Worm (Caenorhabditis elegans): ENCODE data around the gene Y70C5A.4.

DNA sequence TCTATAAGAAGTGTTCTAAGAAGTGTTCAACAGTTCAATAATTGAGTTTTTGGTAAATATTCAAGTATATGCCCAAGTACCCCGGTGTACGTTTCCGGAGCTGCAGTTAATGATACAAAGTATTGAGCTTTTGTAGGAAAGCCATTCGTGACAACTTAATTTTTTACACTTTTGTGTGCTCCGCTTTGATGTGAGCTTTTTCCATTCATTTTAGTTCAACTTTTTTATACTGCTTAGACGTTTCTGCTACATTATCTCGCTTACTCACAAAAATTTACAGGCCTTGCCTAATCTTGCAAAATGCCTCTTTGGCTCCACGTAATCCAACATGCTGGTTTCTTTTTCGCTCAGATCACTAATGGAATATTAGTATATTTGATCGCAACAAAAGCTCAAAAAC lies 41.7 kb upstream of the Y70C5A.4 start, which contains the start of gene str-151:
- no peak for TF ChIP-seq attf-4 (tag; optimal IDR thresholded peaks at IDR 0.05)
- TF ChIP-seq ama-1 (optimal IDR thresholded peaks at IDR 0.05), result no peak
- TF ChIP-seq ceh-44 (GFP tag; IDR thresholded peaks at IDR 0.05), result no peak

Data from whole organism, L4 larva.